Fruit fly (Drosophila melanogaster): ENCODE measurements around the gene Vps36.
A peak's percentile ranks its signal among the peaks of the same experiment; 100 is the strongest.

Gene Vps36

DNA sequence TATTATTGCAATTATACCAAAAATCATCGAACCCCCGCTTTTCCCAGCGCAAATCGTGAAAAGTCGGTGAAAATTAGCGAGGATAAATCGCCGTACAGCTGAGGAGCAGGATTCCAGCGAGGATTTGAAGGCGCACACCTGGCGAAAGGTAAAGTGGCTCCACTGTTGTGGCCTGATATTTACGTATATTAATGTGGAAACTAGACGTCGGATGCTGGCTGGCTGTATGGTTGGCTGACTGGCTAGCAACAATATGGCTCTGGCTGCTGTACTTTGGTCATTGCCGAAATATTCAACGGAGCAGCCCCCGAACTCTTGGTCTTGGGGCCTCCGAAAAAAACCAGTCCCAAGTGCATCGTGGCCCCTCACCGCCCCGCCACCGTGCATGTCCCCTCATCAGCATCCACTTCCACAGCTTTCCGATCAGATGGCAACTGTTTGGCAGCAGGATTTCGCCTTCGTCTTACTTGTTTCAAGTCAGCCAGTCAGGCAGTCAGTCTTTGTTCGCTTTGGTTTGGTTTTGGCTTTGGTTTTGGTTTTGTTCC is 26.0 kb downstream of the Vps36 start (continued):
- TF ChIP-seq CG8319 (GFP tag; optimal IDR thresholded peaks at IDR 0.05) (no peak), esn (GFP tag; optimal IDR thresholded peaks at IDR 0.05) (no peak), svp (GFP tag) (no peak), Gug (GFP tag; IDR thresholded peaks at IDR 0.05) (no peak), CG34406 (GFP tag; optimal IDR thresholded peaks at IDR 0.05) (no peak), CG6163 (GFP tag; IDR thresholded peaks at IDR 0.05) (peak; percentile 30; the same call in 1 of the 3 replicates), topi (GFP tag; optimal IDR thresholded peaks at IDR 0.05) (no peak), CG6276 (GFP tag; optimal IDR thresholded peaks at IDR 0.05) (peak; percentile 62), Eip78C (GFP tag) (peak; percentile 58), fkh (GFP tag; optimal IDR thresholded peaks at IDR 0.05) (no peak), Hr4 (GFP tag; optimal IDR thresholded peaks at IDR 0.05) (no peak), Sox102F (GFP tag; optimal IDR thresholded peaks at IDR 0.05) (no peak), CG3919 (GFP tag; optimal IDR thresholded peaks at IDR 0.05) (peak; percentile 17), dsx (GFP tag; optimal IDR thresholded peaks at IDR 0.05; ENCODE audit: poor library complexity, severe bottlenecking) (no peak), CG9139 (GFP tag; optimal IDR thresholded peaks at IDR 0.05) (no peak), Ets96B (tag; optimal IDR thresholded peaks at IDR 0.05) (no peak)

DNA sequence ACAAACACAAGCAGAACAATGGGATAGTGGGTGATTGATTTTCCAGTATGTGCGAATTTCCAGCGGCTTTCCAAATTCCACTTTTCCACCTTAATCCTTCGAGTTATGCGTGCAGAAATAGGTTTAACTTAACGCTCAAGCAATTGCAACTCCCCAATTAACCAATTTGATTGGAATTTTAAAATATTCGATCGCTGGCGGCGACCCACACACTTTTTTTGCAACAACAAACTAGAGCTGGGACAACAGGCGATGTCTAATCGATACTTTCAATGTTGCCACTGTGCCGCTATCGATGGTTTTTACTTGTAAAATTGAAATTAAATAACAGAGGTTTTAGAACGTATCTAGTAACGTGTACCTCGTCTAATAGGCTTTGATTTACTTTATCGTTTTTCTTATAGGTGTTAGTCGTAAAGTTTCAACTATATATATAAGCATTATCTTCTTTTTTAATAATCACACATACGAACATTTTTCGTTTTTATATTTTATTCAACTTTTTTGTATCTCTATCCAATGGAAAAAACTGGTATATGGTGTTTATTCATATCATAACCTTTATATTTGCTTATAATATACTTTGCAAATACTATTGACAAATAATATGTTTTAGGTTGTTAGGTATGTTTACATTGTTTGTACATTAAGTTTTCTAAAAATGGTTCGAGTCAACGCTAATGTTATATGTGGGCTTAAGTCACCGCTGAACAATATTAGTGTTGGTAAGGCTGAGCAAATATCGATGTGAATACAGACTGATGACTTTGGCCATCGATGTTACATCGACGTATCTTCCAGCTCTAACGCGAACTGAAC is 26.7 kb downstream of the Vps36 start, which contains the start of the genes Abp1 and Tgi:
Abp1 (minus strand) TSS at position 240 of the 819 bp plus-strand sequence.
Tgi (plus strand) TSS at position 757 of the 819 bp plus-strand sequence.
- TF ChIP-seq Smox (GFP tag; optimal IDR thresholded peaks at IDR 0.05) (no peak), dac (GFP tag; optimal IDR thresholded peaks at IDR 0.05) (no peak), CG10631 (GFP tag; optimal IDR thresholded peaks at IDR 0.05) (no peak), Lpt (GFP tag; optimal IDR thresholded peaks at IDR 0.05) (no peak), OdsH (GFP tag; optimal IDR thresholded peaks at IDR 0.05) (no peak), CG6854 (GFP tag; optimal IDR thresholded peaks at IDR 0.05) (peak; percentile 34), fd59A (GFP tag; optimal IDR thresholded peaks at IDR 0.05) (no peak), Sox14 (GFP tag; optimal IDR thresholded peaks at IDR 0.05) (peak; percentile 57), Sox15 (GFP tag; optimal IDR thresholded peaks at IDR 0.05) (no peak), Hr39 (GFP tag; optimal IDR thresholded peaks at IDR 0.05) (peak; percentile 4), CG34406 (GFP tag; optimal IDR thresholded peaks at IDR 0.05) (no peak), eg (GFP tag; IDR thresholded peaks at IDR 0.05) (no peak), CG16779 (tag; optimal IDR thresholded peaks at IDR 0.05) (no peak), esn (GFP tag; optimal IDR thresholded peaks at IDR 0.05) (peak; percentile 2), fd85E (GFP tag; optimal IDR thresholded peaks at IDR 0.05) (no peak), Hr38 (GFP tag; optimal IDR thresholded peaks at IDR 0.05) (no peak), spab (GFP tag; optimal IDR thresholded peaks at IDR 0.05) (no peak), Ets96B (tag; optimal IDR thresholded peaks at IDR 0.05) (no peak), CG4318 (GFP tag; optimal IDR thresholded peaks at IDR 0.05) (no peak), CG6808 (GFP tag; optimal IDR thresholded peaks at IDR 0.05) (no peak), pdm3 (GFP tag; optimal IDR thresholded peaks at IDR 0.05) (no peak), CG11294 (GFP tag; IDR thresholded peaks at IDR 0.05) (no peak), Eip75B (GFP tag; optimal IDR thresholded peaks at IDR 0.05) (no peak), CG15336 (GFP tag; IDR thresholded peaks at IDR 0.05) (no peak), svp (GFP tag) (peak; percentile 29), lz (GFP tag; optimal IDR thresholded peaks at IDR 0.05) (peak; percentile 3), Hr4 (GFP tag; optimal IDR thresholded peaks at IDR 0.05) (no peak), Eip78C (GFP tag) (peak; percentile 64), CG8632 (GFP tag; optimal IDR thresholded peaks at IDR 0.05) (no peak), salr (GFP tag; optimal IDR thresholded peaks at IDR 0.05) (no peak), fkh (GFP tag; optimal IDR thresholded peaks at IDR 0.05) (peak; percentile 75), CG3919 (GFP tag; optimal IDR thresholded peaks at IDR 0.05) (no peak), CG6276 (GFP tag; optimal IDR thresholded peaks at IDR 0.05) (no peak), CG11902 (GFP tag; optimal IDR thresholded peaks at IDR 0.05) (no peak), CG8119 (GFP tag; IDR thresholded peaks at IDR 0.05) (no peak), CG9139 (GFP tag; optimal IDR thresholded peaks at IDR 0.05) (no peak), CG31627 (GFP tag; optimal IDR thresholded peaks at IDR 0.05) (peak; percentile 4), achi (GFP tag; optimal IDR thresholded peaks at IDR 0.05) (no peak), Met (GFP tag; optimal IDR thresholded peaks at IDR 0.05) (no peak), CG11762 (GFP tag; optimal IDR thresholded peaks at IDR 0.05; ENCODE audit: insufficient read depth) (no peak), Gug (GFP tag; IDR thresholded peaks at IDR 0.05) (no peak), CG1621 (tag; optimal IDR thresholded peaks at IDR 0.05) (no peak)
